Worm (Caenorhabditis elegans): ENCODE results near the gene clec-64.

clec-64 gene

ce11 chrII:12939161-12939560 is 41.1 kb downstream of the clec-64 start (continued):
- no peak for TF ChIP-seq mbf-1 (tag; optimal IDR thresholded peaks at IDR 0.05)
- TF ChIP-seq nhr-10 (tag; optimal IDR thresholded peaks at IDR 0.05), result no peak
- no peak for TF ChIP-seq nhr-6 (tag; optimal IDR thresholded peaks at IDR 0.05)
- TF ChIP-seq zag-1 (tag; optimal IDR thresholded peaks at IDR 0.05), result no peak
- no peak for TF ChIP-seq ZK546.5 (tag; optimal IDR thresholded peaks at IDR 0.05)

ce11 chrII:12939801-12940200 is 41.8 kb downstream of the clec-64 start, which contains the start of gene arrd-10:
arrd-10 (plus strand) TSS chrII:12940101.
- no peak for TF ChIP-seq sma-3 (GFP tag; optimal IDR thresholded peaks at IDR 0.05)
- no peak for TF ChIP-seq ztf-1 (GFP tag; conservative IDR thresholded peaks at IDR 0.05)
- no peak for TF ChIP-seq egl-27 (tag; optimal IDR thresholded peaks at IDR 0.05)
- no peak for TF ChIP-seq unc-62 (GFP tag; optimal IDR thresholded peaks at IDR 0.05)
- no peak for TF ChIP-seq nhr-10 (tag; optimal IDR thresholded peaks at IDR 0.05)
- no peak for TF ChIP-seq ZK546.5 (tag; optimal IDR thresholded peaks at IDR 0.05)
- no peak for TF ChIP-seq crh-2 (tag; optimal IDR thresholded peaks at IDR 0.05)

ce11 chrII:12942496-12942895 is 44.5 kb downstream of the clec-64 start:
- no peak for TF ChIP-seq gmeb-1 (tag; optimal IDR thresholded peaks at IDR 0.05)
- TF ChIP-seq mdl-1 (tag; optimal IDR thresholded peaks at IDR 0.05), result no peak
- no peak for TF ChIP-seq Y55F3AM.14 (GFP tag; optimal IDR thresholded peaks at IDR 0.05)
- no peak for TF ChIP-seq ceh-16 (tag; optimal IDR thresholded peaks at IDR 0.05)

- TF ChIP-seq nhr-12 (tag; optimal IDR thresholded peaks at IDR 0.05) (no peak), ZK546.5 (tag; optimal IDR thresholded peaks at IDR 0.05) (peak; percentile 34), ztf-4 (tag; optimal IDR thresholded peaks at IDR 0.05) (peak; percentile 76), skn-1 (tag; optimal IDR thresholded peaks at IDR 0.05) (peak; percentile 22), blmp-1 (tag; optimal IDR thresholded peaks at IDR 0.05; ENCODE audit: insufficient read depth) (peak; percentile 62), nhr-25 (tag; optimal IDR thresholded peaks at IDR 0.05) (peak; percentile 89), snpc-4 (tag; optimal IDR thresholded peaks at IDR 0.05) (peak; percentile 99), ceh-82 (tag; optimal IDR thresholded peaks at IDR 0.05) (peak; percentile 60), ceh-16 (tag; optimal IDR thresholded peaks at IDR 0.05) (peak; percentile 98), unc-62 (GFP tag; optimal IDR thresholded peaks at IDR 0.05) (no peak), lin-11 (tag; optimal IDR thresholded peaks at IDR 0.05) (peak; percentile 88), fos-1 (tag; optimal IDR thresholded peaks at IDR 0.05) (peak; percentile 70), gmeb-1 (tag; optimal IDR thresholded peaks at IDR 0.05) (peak; percentile 82), crh-2 (tag; optimal IDR thresholded peaks at IDR 0.05) (peak; percentile 92), nhr-11 (tag; optimal IDR thresholded peaks at IDR 0.05) (peak; percentile 20), egl-27 (tag; optimal IDR thresholded peaks at IDR 0.05) (peak; percentile 85), mdl-1 (tag; optimal IDR thresholded peaks at IDR 0.05) (peak; percentile 87 to 91), lsy-2 (tag; optimal IDR thresholded peaks at IDR 0.05) (peak; percentile 81 to 85), sem-4 (tag; optimal IDR thresholded peaks at IDR 0.05) (peak; percentile 79), alr-1 (tag; optimal IDR thresholded peaks at IDR 0.05) (no peak), mab-5 (tag; optimal IDR thresholded peaks at IDR 0.05) (peak; percentile 36), zag-1 (tag; optimal IDR thresholded peaks at IDR 0.05) (peak; percentile 78), nhr-77 (tag; optimal IDR thresholded peaks at IDR 0.05) (peak; percentile 63), unc-55 (GFP tag; optimal IDR thresholded peaks at IDR 0.05) (peak; percentile 74), C34F6.9 (tag; optimal IDR thresholded peaks at IDR 0.05) (peak; percentile 59), nhr-10 (tag; optimal IDR thresholded peaks at IDR 0.05) (peak; percentile 84), nhr-6 (tag; optimal IDR thresholded peaks at IDR 0.05) (peak; percentile 74), nhr-23 (tag; optimal IDR thresholded peaks at IDR 0.05) (no peak), F13H6.1 (tag; optimal IDR thresholded peaks at IDR 0.05) (peak; percentile 94), unc-39 (tag; optimal IDR thresholded peaks at IDR 0.05) (no peak), nhr-21 (tag; optimal IDR thresholded peaks at IDR 0.05) (peak; percentile 95), nhr-237 (tag; optimal IDR thresholded peaks at IDR 0.05) (peak; percentile 70), elt-1 (tag; optimal IDR thresholded peaks at IDR 0.05) (no peak), sma-9 (GFP tag; optimal IDR thresholded peaks at IDR 0.05) (peak; percentile 88), sma-9 (tag; optimal IDR thresholded peaks at IDR 0.05) (no peak), lin-13 (GFP tag; optimal IDR thresholded peaks at IDR 0.05) (peak; percentile 90), peb-1 (tag; optimal IDR thresholded peaks at IDR 0.05) (no peak), lin-39 (tag; optimal IDR thresholded peaks at IDR 0.05) (no peak), sma-3 (GFP tag; optimal IDR thresholded peaks at IDR 0.05) (peak; percentile 97), Y55F3AM.14 (GFP tag; optimal IDR thresholded peaks at IDR 0.05) (peak; percentile 89), aly-2 (tag; optimal IDR thresholded peaks at IDR 0.05) (no peak), ztf-11 (tag; optimal IDR thresholded peaks at IDR 0.05) (no peak), R02D3.7 (tag; optimal IDR thresholded peaks at IDR 0.05) (peak; percentile 24), ama-1 (optimal IDR thresholded peaks at IDR 0.05) (peak; percentile 100), dmd-4 (tag; optimal IDR thresholded peaks at IDR 0.05) (no peak)
Measured at ce11 chrII:12944587-12945126, 46.6 kb downstream of the clec-64 start.
